Fruit fly (Drosophila melanogaster) whole organism, embryonic: ENCODE measurements around the gene CG32647.

ENCODE experiments used
- CG11504 ChIP-seq: fragments of 200-800 bp; sonication (Bioruptor generic); optimal IDR thresholded peaks from 3 replicates; lab custom pipeline; 2019; ENCODE audit warnings: missing biosample characterization, mild to moderate bottlenecking, missing genetic modification characterization, moderate library complexity
- CG1233 ChIP-seq: fragments of 200-800 bp; sonication (Bioruptor generic); optimal IDR thresholded peaks from 4 replicates; lab custom pipeline; 2018; ENCODE audit warnings: missing biosample characterization, mild to moderate bottlenecking, missing genetic modification characterization
- CG14014 ChIP-seq: fragments of 200-800 bp; sonication (Bioruptor generic); IDR thresholded peaks from 2 replicates; pipeline ENCODE4 v1.3.6; 2022; ENCODE audit warnings: missing biosample characterization, missing genetic modification characterization
- CG14710 ChIP-seq: fragments of 200-800 bp; sonication (Bioruptor generic); optimal IDR thresholded peaks from 3 replicates; lab custom pipeline; 2019; ENCODE audit warnings: missing biosample characterization, mild to moderate bottlenecking, missing genetic modification characterization, moderate library complexity
- CG16813 ChIP-seq: fragments of 200-800 bp; sonication (Bioruptor generic); IDR thresholded peaks from 3 replicates; pipeline ENCODE4 v1.3.6; 2022; ENCODE audit warnings: missing biosample characterization, missing genetic modification characterization; ENCODE audit not compliant: partially characterized antibody
- CG17829 ChIP-seq: fragments of 200-800 bp; optimal IDR thresholded peaks from 2 replicates; lab custom pipeline; 2019; ENCODE audit warnings: missing biosample characterization, mild to moderate bottlenecking, missing genetic modification characterization, moderate library complexity
- CG1832 ChIP-seq: fragments of 200-800 bp; sonication (Bioruptor generic); optimal IDR thresholded peaks from 2 replicates; lab custom pipeline; 2017; ENCODE audit warnings: missing biosample characterization, mild to moderate bottlenecking, missing genetic modification characterization, inconsistent platforms
- CG18619 ChIP-seq: fragments of 200-800 bp; sonication (Bioruptor generic); optimal IDR thresholded peaks from 3 replicates; lab custom pipeline; 2017; ENCODE audit warnings: missing biosample characterization, mild to moderate bottlenecking, missing genetic modification characterization
- CG30020 ChIP-seq: fragments of 200-800 bp; optimal IDR thresholded peaks from 2 replicates; lab custom pipeline; 2019; ENCODE audit warnings: missing biosample characterization, mild to moderate bottlenecking, missing genetic modification characterization, moderate library complexity
- CG31224 ChIP-seq: fragments of 200-800 bp; sonication (Bioruptor generic); IDR thresholded peaks from 2 replicates; pipeline ENCODE4 v1.3.6; 2022; ENCODE audit warnings: missing biosample characterization, missing genetic modification characterization
- CG31365 ChIP-seq: fragments of 200-800 bp; sonication (Bioruptor generic); optimal IDR thresholded peaks from 2 replicates; lab custom pipeline; 2018; ENCODE audit warnings: missing biosample characterization, mild to moderate bottlenecking, missing genetic modification characterization
- CG4730 ChIP-seq: fragments of 200-800 bp; sonication (Bioruptor generic); IDR thresholded peaks from 2 replicates; pipeline ENCODE4 v1.3.6; 2022; ENCODE audit warnings: missing biosample characterization, missing genetic modification characterization
- CG6175 ChIP-seq: fragments of 200-800 bp; sonication (Bioruptor generic); IDR thresholded peaks from 3 replicates; pipeline ENCODE4 v1.3.6; 2022; ENCODE audit warnings: missing biosample characterization, missing genetic modification characterization
- CG6654 ChIP-seq: fragments of 200-800 bp; sonication (Bioruptor generic); optimal IDR thresholded peaks from 2 replicates; lab custom pipeline; 2017; ENCODE audit warnings: missing biosample characterization, mild to moderate bottlenecking, missing genetic modification characterization
- CG6813 ChIP-seq: fragments of 200-800 bp; sonication (Bioruptor generic); optimal IDR thresholded peaks from 2 replicates; lab custom pipeline; 2017; ENCODE audit warnings: missing biosample characterization, missing genetic modification characterization, mild to moderate bottlenecking, moderate library complexity, missing genetic modification reagents
- CG8765 ChIP-seq: fragments of 200-800 bp; sonication (Bioruptor generic); IDR thresholded peaks from 2 replicates; pipeline ENCODE4 v1.3.6; 2022; ENCODE audit warnings: missing biosample characterization, missing genetic modification characterization
- D19A ChIP-seq: fragments of 200-800 bp; optimal IDR thresholded peaks from 3 replicates; lab custom pipeline; 2019; ENCODE audit warnings: missing biosample characterization, mild to moderate bottlenecking, missing genetic modification characterization, moderate library complexity
- Dad ChIP-seq: fragments of 200-800 bp; sonication (Bioruptor generic); optimal IDR thresholded peaks from 3 replicates; lab custom pipeline; 2016; ENCODE audit warnings: missing biosample characterization, missing genetic modification characterization
- HmgD ChIP-seq: fragments of 200-800 bp; sonication (Bioruptor generic); optimal IDR thresholded peaks from 3 replicates; lab custom pipeline; 2016; ENCODE audit warnings: missing biosample characterization, missing genetic modification characterization
- MTF-1 ChIP-seq: fragments of 200-800 bp; sonication (Bioruptor generic); optimal IDR thresholded peaks from 2 replicates; lab custom pipeline; 2018; ENCODE audit warnings: missing biosample characterization, mild to moderate bottlenecking, missing genetic modification characterization, borderline replicate concordance
- Opbp ChIP-seq: fragments of 200-800 bp; sonication (Bioruptor generic); IDR thresholded peaks from 3 replicates; pipeline ENCODE4 v1.3.6; 2022; ENCODE audit warnings: missing biosample characterization, missing genetic modification characterization; ENCODE audit not compliant: partially characterized antibody
- Rfx ChIP-seq: fragments of 200-800 bp; sonication (Bioruptor generic); IDR thresholded peaks from 2 replicates; pipeline ENCODE4 v1.3.6; 2022; ENCODE audit warnings: missing biosample characterization, missing genetic modification characterization
- Taf1 ChIP-seq: fragments of 200-800 bp; sonication (Bioruptor generic); IDR thresholded peaks from 2 replicates; pipeline ENCODE4 v1.3.6; 2022; ENCODE audit warnings: missing biosample characterization, missing genetic modification characterization
- ara ChIP-seq: fragments of 200-800 bp; sonication (Bioruptor generic); IDR thresholded peaks from 2 replicates; pipeline ENCODE4 v1.3.6; 2022; ENCODE audit warnings: missing biosample characterization, missing genetic modification characterization
- ato ChIP-seq: fragments of 200-800 bp; sonication (Bioruptor generic); IDR thresholded peaks from 2 replicates; pipeline ENCODE4 v1.3.6; 2022; ENCODE audit warnings: missing biosample characterization, missing genetic modification characterization; ENCODE audit not compliant: partially characterized antibody
- br ChIP-seq: fragments of >200 bp; optimal IDR thresholded peaks from 2 replicates; lab custom pipeline; 2017
- bsh ChIP-seq, 2 experiments: fragments of 200-800 bp; sonication (Bioruptor generic); optimal IDR thresholded peaks; 2 replicates each; lab custom pipeline; 2017 to 2018; ENCODE audit warnings: mild to moderate bottlenecking in 2 of 2, missing biosample characterization in 2 of 2, missing genetic modification characterization in 2 of 2, moderate library complexity in 1 of 2
- fd64A ChIP-seq: fragments of 200-800 bp; sonication (Bioruptor generic); optimal IDR thresholded peaks from 3 replicates; lab custom pipeline; 2018; ENCODE audit warnings: missing biosample characterization, mild to moderate bottlenecking, missing genetic modification characterization
- fu2 ChIP-seq: fragments of 200-800 bp; sonication (Bioruptor generic); optimal IDR thresholded peaks from 2 replicates; lab custom pipeline; 2016; ENCODE audit warnings: missing biosample characterization, missing genetic modification characterization
- gcm2 ChIP-seq: fragments of 200-800 bp; sonication (Bioruptor generic); optimal IDR thresholded peaks from 2 replicates; lab custom pipeline; 2016; ENCODE audit warnings: missing biosample characterization, missing genetic modification characterization
- gsb ChIP-seq: fragments of 200-800 bp; sonication (Bioruptor generic); IDR thresholded peaks from 2 replicates; pipeline ENCODE4 v1.3.6; 2022; ENCODE audit warnings: missing biosample characterization, missing genetic modification characterization
- h ChIP-seq: fragments of >200 bp; optimal IDR thresholded peaks from 2 replicates; lab custom pipeline; 2017
- her ChIP-seq: fragments of 200-800 bp; sonication (Bioruptor generic); optimal IDR thresholded peaks from 2 replicates; lab custom pipeline; 2016; ENCODE audit warnings: missing biosample characterization, missing genetic modification characterization
- klu ChIP-seq: fragments of 200-800 bp; sonication (Bioruptor generic); IDR thresholded peaks from 2 replicates; pipeline ENCODE4 v1.3.6; 2022; ENCODE audit warnings: missing biosample characterization, missing genetic modification characterization
- knrl ChIP-seq: fragments of 200-800 bp; sonication (Bioruptor generic); IDR thresholded peaks from 3 replicates; pipeline ENCODE4 v1.3.6; 2022; ENCODE audit warnings: missing biosample characterization, missing genetic modification characterization; ENCODE audit not compliant: partially characterized antibody
- lab ChIP-seq: fragments of 200-800 bp; sonication (Bioruptor generic); optimal IDR thresholded peaks from 3 replicates; lab custom pipeline; 2017; ENCODE audit warnings: missing biosample characterization, missing genetic modification characterization, mild to moderate bottlenecking, moderate library complexity, missing genetic modification reagents
- lola ChIP-seq, 3 experiments: fragments of >200 bp in 2 of 3; fragments of 200-800 bp in 1 of 3; sonication (Bioruptor generic) in 1 of 3; optimal IDR thresholded peaks; 2 replicates each; lab custom pipeline; 2017 to 2019; ENCODE audit warnings: missing biosample characterization in 3 of 3, missing genetic modification characterization in 3 of 3, mild to moderate bottlenecking in 1 of 3, moderate library complexity in 1 of 3
- mld ChIP-seq: fragments of 200-800 bp; sonication (Bioruptor generic); IDR thresholded peaks from 3 replicates; pipeline ENCODE4 v1.3.6; 2022; ENCODE audit warnings: missing biosample characterization, missing genetic modification characterization; ENCODE audit not compliant: partially characterized antibody
- odd ChIP-seq: fragments of 200-800 bp; sonication (Bioruptor generic); optimal IDR thresholded peaks from 2 replicates; lab custom pipeline; 2017; ENCODE audit warnings: missing biosample characterization, mild to moderate bottlenecking, missing genetic modification characterization
- pzg ChIP-seq: fragments of 200-800 bp; sonication (Bioruptor generic); optimal IDR thresholded peaks from 3 replicates; lab custom pipeline; 2018; ENCODE audit warnings: missing biosample characterization, mild to moderate bottlenecking, missing genetic modification characterization, moderate library complexity
- ranshi ChIP-seq: fragments of 200-800 bp; sonication (Bioruptor generic); IDR thresholded peaks from 2 replicates; pipeline ENCODE4 v1.3.6; 2022; ENCODE audit warnings: missing biosample characterization, missing genetic modification characterization
- sima ChIP-seq: fragments of 200-800 bp; sonication (Bioruptor generic); optimal IDR thresholded peaks from 2 replicates; lab custom pipeline; 2016; ENCODE audit warnings: missing biosample characterization, missing genetic modification characterization
- slou ChIP-seq: fragments of 200-800 bp; sonication (Bioruptor generic); optimal IDR thresholded peaks from 3 replicates; lab custom pipeline; 2016; ENCODE audit warnings: missing biosample characterization, missing genetic modification characterization
- sna ChIP-seq: fragments of 200-800 bp; sonication (Bioruptor generic); IDR thresholded peaks from 2 replicates; pipeline ENCODE4 v1.3.6; 2022; ENCODE audit warnings: missing biosample characterization, missing genetic modification characterization; ENCODE audit not compliant: partially characterized antibody
- so ChIP-seq: fragments of 200-800 bp; sonication (Bioruptor generic); IDR thresholded peaks from 3 replicates; pipeline ENCODE4 v1.3.6; 2022; ENCODE audit warnings: missing biosample characterization, missing genetic modification characterization
- ssp ChIP-seq: fragments of 200-800 bp; sonication (Bioruptor generic); IDR thresholded peaks from 2 replicates; pipeline ENCODE4 v1.3.6; 2022; ENCODE audit warnings: missing biosample characterization, missing genetic modification characterization
- tin ChIP-seq: fragments of 200-800 bp; sonication (Bioruptor generic); optimal IDR thresholded peaks from 3 replicates; lab custom pipeline; 2016; ENCODE audit warnings: missing biosample characterization, missing genetic modification characterization
- trh ChIP-seq: fragments of 200-800 bp; sonication (Bioruptor generic); optimal IDR thresholded peaks from 2 replicates; lab custom pipeline; 2016; ENCODE audit warnings: missing biosample characterization, missing genetic modification characterization
- vfl ChIP-seq: fragments of 200-800 bp; sonication (Bioruptor generic); optimal IDR thresholded peaks from 2 replicates; lab custom pipeline; 2016; ENCODE audit warnings: missing biosample characterization, missing genetic modification characterization
- vvl ChIP-seq: fragments of 200-800 bp; sonication (Bioruptor generic); IDR thresholded peaks from 2 replicates; pipeline ENCODE4 v1.3.6; 2022; ENCODE audit warnings: missing biosample characterization, missing genetic modification characterization

CG32647 gene

dm6 chrX:12753602-12754347 lies 31.0 kb downstream of the CG32647 start (continued):
- TF ChIP-seq fu2 (GFP tag; lab: Kevin White, UChicago): no peak
- no peak for TF ChIP-seq CG8765 (GFP tag; lab: Robert Waterston, UW)
- TF ChIP-seq bsh (GFP tag; optimal IDR thresholded peaks at IDR 0.05; lab: Kevin White, UChicago): peak in 1 of 2 experiments; percentile 22
- TF ChIP-seq lab (GFP tag; lab: Kevin White, UChicago): peak; percentile 7
- no peak for TF ChIP-seq trh (GFP tag; lab: Kevin White, UChicago)
- TF ChIP-seq ato (GFP tag; lab: Robert Waterston, UW): no peak
- no peak for TF ChIP-seq CG4730 (GFP tag; lab: Robert Waterston, UW)
- TF ChIP-seq odd (GFP tag; lab: Kevin White, UChicago): no peak
- no peak for TF ChIP-seq ssp
- TF ChIP-seq Opbp: no peak
- 0 out of 2 replicates have a peak, but pooled peaks have one; percentile 8 for TF ChIP-seq ranshi (GFP tag; lab: Robert Waterston, UW)
- no peak for TF ChIP-seq her (GFP tag; lab: Kevin White, UChicago)
- TF ChIP-seq CG14710: no peak
- TF ChIP-seq ara (GFP tag; lab: Robert Waterston, UW): peak; percentile 45; the same call in 1 of the 2 replicates
- TF ChIP-seq pzg: no peak
- no peak for TF ChIP-seq HmgD
- no peak for TF ChIP-seq lola (GFP tag; optimal IDR thresholded peaks at IDR 0.05; lab: Kevin White, UChicago)
- TF ChIP-seq vvl: peak; percentile 30; the same call in 1 of the 2 replicates
- TF ChIP-seq mld (GFP tag; lab: Robert Waterston, UW): no peak
- no peak for TF ChIP-seq vfl (GFP tag; lab: Kevin White, UChicago)
- TF ChIP-seq slou: no peak
- TF ChIP-seq gsb (GFP tag; lab: Robert Waterston, UW): no peak
- TF ChIP-seq sima (GFP tag; lab: Kevin White, UChicago): no peak
- peak; percentile 30; the same call in 1 of the 2 replicates for TF ChIP-seq klu (GFP tag; lab: Robert Waterston, UW)
- TF ChIP-seq CG17829 (tag; lab: Kevin White, UChicago): no peak
- TF ChIP-seq h (lab: Kevin White, UChicago): no peak
- peak; percentile 27; the same call in 1 of the 2 replicates for TF ChIP-seq CG14014
- TF ChIP-seq CG16813 (GFP tag; lab: Robert Waterston, UW): no peak
- no peak for TF ChIP-seq Taf1
- TF ChIP-seq Dad (GFP tag; lab: Kevin White, UChicago): no peak
- no peak for TF ChIP-seq CG1233 (GFP tag; lab: Kevin White, UChicago)
- TF ChIP-seq CG6813 (GFP tag; lab: Kevin White, UChicago): no peak
- peak; percentile 73 for TF ChIP-seq CG1832 (GFP tag; lab: Kevin White, UChicago)
- TF ChIP-seq MTF-1 (GFP tag; lab: Kevin White, UChicago): no peak
- TF ChIP-seq CG6175: peak; percentile 43; the same call in 1 of the 3 replicates
- no peak for TF ChIP-seq fd64A (GFP tag; lab: Kevin White, UChicago)
- TF ChIP-seq Rfx (GFP tag; lab: Robert Waterston, UW): peak; percentile 26; the same call in 1 of the 2 replicates
- TF ChIP-seq CG31365 (tag; lab: Kevin White, UChicago): no peak
- TF ChIP-seq D19A: no peak
- no peak for TF ChIP-seq tin (GFP tag; lab: Kevin White, UChicago)
- TF ChIP-seq so: peak; percentile 57; the same call in 1 of the 3 replicates
- no peak for TF ChIP-seq gcm2
- TF ChIP-seq CG11504 (tag; lab: Kevin White, UChicago): no peak
- no peak for TF ChIP-seq CG18619 (GFP tag; lab: Kevin White, UChicago)
- TF ChIP-seq CG30020 (tag; lab: Kevin White, UChicago): no peak
- TF ChIP-seq sna: no peak
- no peak for TF ChIP-seq CG6654
- no peak for TF ChIP-seq CG31224 (GFP tag; lab: Robert Waterston, UW)
- TF ChIP-seq knrl (GFP tag; lab: Robert Waterston, UW): no peak
- TF ChIP-seq br (lab: Kevin White, UChicago): no peak
